Worm (Caenorhabditis elegans): ENCODE data around the gene mtre-1.

DNA sequence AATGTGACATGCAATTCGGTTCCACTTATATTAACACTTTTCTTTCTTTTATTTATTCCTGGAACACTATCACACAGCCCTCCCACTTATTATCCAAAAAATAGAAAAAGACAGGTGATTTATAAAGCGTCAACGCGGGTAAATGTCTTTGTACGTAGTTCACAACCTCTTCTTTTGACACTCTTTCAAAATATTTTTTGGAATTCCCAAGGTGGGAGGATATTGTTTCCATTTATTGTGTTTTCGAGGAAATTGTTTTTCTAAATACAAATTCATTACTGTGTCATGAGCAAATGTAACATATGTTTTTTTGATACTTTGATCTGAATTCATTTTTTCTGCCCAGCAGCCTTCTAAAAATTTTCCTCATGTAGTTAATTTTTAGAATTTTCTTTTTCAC lies 7.5 kb upstream of the mtre-1 start:
- TF ChIP-seq blmp-1 (tag; optimal IDR thresholded peaks at IDR 0.05) (no peak), snpc-4 (tag; optimal IDR thresholded peaks at IDR 0.05) (no peak), sptf-1 (tag; optimal IDR thresholded peaks at IDR 0.05) (no peak), mep-1 (tag; optimal IDR thresholded peaks at IDR 0.05) (no peak), nhr-28 (tag; optimal IDR thresholded peaks at IDR 0.05) (no peak)
